Worm (Caenorhabditis elegans) whole organism, L1 larva: ENCODE results near the gene srsx-29.

Experiments
- hpl-2 ChIP-seq: fragments of 150-350 bp; optimal IDR thresholded peaks from 2 replicates; lab custom pipeline; 2014; ENCODE audit warnings: missing biosample characterization, missing genetic modification reagents, missing genetic modification characterization
- lin-39 ChIP-seq: fragments of 150-350 bp; optimal IDR thresholded peaks from 2 replicates; lab custom pipeline; 2014; ENCODE audit warnings: missing biosample characterization, missing genetic modification reagents, missing genetic modification characterization
- tbx-2 ChIP-seq: sonication (generic microtip); optimal IDR thresholded peaks from 2 replicates; lab custom pipeline; 2016; ENCODE audit warnings: missing genetic modification characterization, missing compliant biosample characterization
- unc-130 ChIP-seq: fragments of 150-350 bp; optimal IDR thresholded peaks from 2 replicates; lab custom pipeline; 2017; ENCODE audit warnings: missing biosample characterization, missing genetic modification characterization, inconsistent platforms

- TF ChIP-seq hpl-2 (GFP tag; lab: Kevin White, UChicago) (no peak), tbx-2 (tag; lab: Kevin White, UChicago) (no peak), lin-39 (tag; lab: Kevin White, UChicago) (no peak), unc-130 (tag; lab: Kevin White, UChicago) (no peak)
These were observed 47.1 kb downstream of the srsx-29 start, which contains the start of gene ZK856.7 for ce11 chrV:10201913-10202312.
